Worm (Caenorhabditis elegans) whole organism, L1 larva: ENCODE data around the gene best-22.
A peak's percentile ranks its signal among the peaks of the same experiment; 100 is the strongest.

Experiments
- aly-2 ChIP-seq: fragments of 150-350 bp; optimal IDR thresholded peaks from 2 replicates; lab custom pipeline; 2014; ENCODE audit warnings: missing biosample characterization, missing genetic modification characterization
- ceh-88 ChIP-seq: fragments of 200-800 bp; sonication (Bioruptor generic); IDR thresholded peaks from 2 replicates; pipeline ENCODE4 v1.3.6; 2022; ENCODE audit warnings: missing genetic modification characterization, missing compliant biosample characterization
- jun-1 ChIP-seq: fragments of 150-350 bp; optimal IDR thresholded peaks from 2 replicates; lab custom pipeline; 2014; ENCODE audit warnings: missing biosample characterization, missing genetic modification reagents, missing genetic modification characterization
- lsy-2 ChIP-seq, 2 experiments: fragments of 150-350 bp; optimal IDR thresholded peaks; 2 replicates each; lab custom pipeline; 2014; ENCODE audit warnings: missing biosample characterization in 2 of 2, missing genetic modification characterization in 2 of 2
- mab-9 ChIP-seq: fragments of 200-800 bp; sonication (Bioruptor generic); IDR thresholded peaks from 2 replicates; pipeline ENCODE4 v1.3.6; 2022; ENCODE audit warnings: missing genetic modification reagents, missing genetic modification characterization, missing compliant biosample characterization
- nhr-84 ChIP-seq: sonication (generic microtip); optimal IDR thresholded peaks from 2 replicates; lab custom pipeline; 2017; ENCODE audit warnings: missing biosample characterization, missing genetic modification characterization
- snpc-4 ChIP-seq: fragments of 150-350 bp; optimal IDR thresholded peaks from 2 replicates; lab custom pipeline; 2014; ENCODE audit warnings: missing biosample characterization, missing genetic modification characterization
- swsn-7 ChIP-seq: sonication (generic microtip); optimal IDR thresholded peaks from 2 replicates; lab custom pipeline; 2016; ENCODE audit warnings: missing genetic modification characterization, missing compliant biosample characterization
- unc-130 ChIP-seq: fragments of 150-350 bp; optimal IDR thresholded peaks from 2 replicates; lab custom pipeline; 2017; ENCODE audit warnings: missing biosample characterization, missing genetic modification characterization, inconsistent platforms
- unc-62 ChIP-seq: fragments of 150-350 bp; optimal IDR thresholded peaks from 2 replicates; lab custom pipeline; 2014; ENCODE audit warnings: missing biosample characterization, missing genetic modification reagents, missing genetic modification characterization
- unc-98 ChIP-seq: fragments of 200-800 bp; sonication (Bioruptor generic); IDR thresholded peaks from 2 replicates; pipeline ENCODE4 v1.3.6; 2022; ENCODE audit warnings: missing genetic modification characterization, missing compliant biosample characterization

DNA sequence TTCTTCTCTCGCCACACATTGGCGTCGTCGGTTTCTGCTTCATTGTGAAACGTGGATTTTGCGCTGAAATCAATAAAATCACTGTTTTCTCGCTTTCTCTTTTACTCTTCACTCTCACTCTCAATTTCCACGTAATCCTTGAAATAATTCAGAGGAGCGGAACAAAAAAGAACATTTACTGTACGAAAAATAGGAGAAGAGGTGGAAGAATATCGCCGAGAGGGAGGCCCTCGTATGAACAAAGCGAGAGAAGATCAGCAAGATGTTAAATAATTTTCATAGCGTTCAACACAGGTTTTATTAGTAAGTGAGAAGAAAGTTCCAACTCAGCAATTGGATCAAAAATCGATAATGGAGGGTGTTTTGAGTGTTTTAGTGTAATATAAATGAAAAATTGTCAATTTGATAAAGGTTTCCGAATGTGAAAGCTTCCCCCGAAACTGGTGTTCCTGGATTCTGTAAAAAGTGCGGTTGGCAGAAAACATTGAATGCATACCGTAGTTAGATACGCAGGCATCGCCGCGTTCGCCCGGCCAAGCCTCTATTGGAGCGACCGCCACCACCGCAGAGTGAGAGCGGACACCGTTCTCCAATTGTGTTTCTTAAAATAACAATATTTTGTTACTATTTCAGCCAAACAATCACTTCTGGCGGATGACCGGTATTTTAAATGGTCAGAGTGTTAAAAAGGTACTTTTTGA lies 11.8 kb downstream of the best-22 start, which contains the start of the genes ccr-4 and ZC518.8:
- TF ChIP-seq ceh-88 (no peak), lsy-2 (tag; optimal IDR thresholded peaks at IDR 0.05; lab: Kevin White, UChicago) (peak; percentile 33 to 87), unc-130 (tag; lab: Kevin White, UChicago) (no peak), aly-2 (tag; lab: Kevin White, UChicago) (no peak), swsn-7 (tag; lab: Kevin White, UChicago) (no peak), nhr-84 (tag; lab: Kevin White, UChicago) (no peak), unc-62 (GFP tag; lab: Kevin White, UChicago) (no peak), jun-1 (no peak), snpc-4 (tag; lab: Kevin White, UChicago) (no peak), unc-98 (GFP tag; lab: Robert Waterston, UW) (no peak), mab-9 (no peak)
